Fruit fly (Drosophila melanogaster) whole organism, embryonic: ENCODE data around the gene CG7156.

Experiments used
- Asciz ChIP-seq: fragments of 200-800 bp; sonication (Bioruptor generic); optimal IDR thresholded peaks from 2 replicates; lab custom pipeline; 2017; ENCODE audit warnings: missing biosample characterization, mild to moderate bottlenecking, missing genetic modification characterization, missing genetic modification reagents
- Awh ChIP-seq: fragments of 200-800 bp; sonication (Bioruptor generic); IDR thresholded peaks from 2 replicates; pipeline ENCODE4, ENCODE4 v1.3.6; 2022; ENCODE audit warnings: missing biosample characterization, missing genetic modification characterization
- B-H1 ChIP-seq: fragments of 200-800 bp; sonication (Bioruptor generic); IDR thresholded peaks from 3 replicates; pipeline ENCODE4 v1.3.6; 2022; ENCODE audit warnings: missing biosample characterization, missing genetic modification characterization
- Bdp1 ChIP-seq: fragments of 200-800 bp; sonication (Bioruptor generic); optimal IDR thresholded peaks from 3 replicates; lab custom pipeline; 2016; ENCODE audit warnings: missing biosample characterization, missing genetic modification characterization
- Blimp-1 ChIP-seq: fragments of 200-800 bp; sonication (Bioruptor generic); optimal IDR thresholded peaks from 3 replicates; lab custom pipeline; 2018; ENCODE audit warnings: missing biosample characterization, missing genetic modification characterization, mild to moderate bottlenecking, moderate library complexity, missing genetic modification reagents
- CG14014 ChIP-seq: fragments of 200-800 bp; sonication (Bioruptor generic); IDR thresholded peaks from 2 replicates; pipeline ENCODE4 v1.3.6; 2022; ENCODE audit warnings: missing biosample characterization, missing genetic modification characterization
- CG14860 ChIP-seq: fragments of 200-800 bp; sonication (Bioruptor generic); IDR thresholded peaks from 3 replicates; pipeline ENCODE4 v1.3.6; 2022; ENCODE audit warnings: missing biosample characterization, missing genetic modification characterization; ENCODE audit not compliant: partially characterized antibody
- CG1792 ChIP-seq: fragments of 200-800 bp; sonication (Bioruptor generic); optimal IDR thresholded peaks from 2 replicates; lab custom pipeline; 2016; ENCODE audit warnings: missing biosample characterization, missing genetic modification characterization
- CG2712 ChIP-seq: fragments of 200-800 bp; optimal IDR thresholded peaks from 3 replicates; lab custom pipeline; 2019; ENCODE audit warnings: missing biosample characterization, mild to moderate bottlenecking, missing genetic modification characterization, moderate library complexity
- CG4360 ChIP-seq: fragments of 200-800 bp; sonication (Bioruptor generic); IDR thresholded peaks from 2 replicates; pipeline ENCODE4 v1.3.6; 2022; ENCODE audit warnings: missing biosample characterization, missing genetic modification characterization
- CG4617 ChIP-seq: fragments of 200-800 bp; sonication (Bioruptor generic); optimal IDR thresholded peaks from 3 replicates; lab custom pipeline; 2016; ENCODE audit warnings: missing biosample characterization, missing genetic modification characterization, borderline replicate concordance
- CG4730 ChIP-seq: fragments of 200-800 bp; sonication (Bioruptor generic); IDR thresholded peaks from 2 replicates; pipeline ENCODE4 v1.3.6; 2022; ENCODE audit warnings: missing biosample characterization, missing genetic modification characterization
- CG6683 ChIP-seq: fragments of 200-800 bp; sonication (Bioruptor generic); optimal IDR thresholded peaks from 2 replicates; lab custom pipeline; 2017; ENCODE audit warnings: missing biosample characterization, mild to moderate bottlenecking, missing genetic modification characterization, missing genetic modification reagents
- CG6689 ChIP-seq: fragments of 200-800 bp; sonication (Bioruptor generic); IDR thresholded peaks from 2 replicates; pipeline ENCODE4 v1.3.6; 2022; ENCODE audit warnings: missing biosample characterization, missing genetic modification characterization
- CG7271 ChIP-seq: fragments of 200-800 bp; sonication (Bioruptor generic); optimal IDR thresholded peaks from 2 replicates; lab custom pipeline; 2018; ENCODE audit warnings: missing biosample characterization, mild to moderate bottlenecking, missing genetic modification characterization, moderate library complexity
- CG9797 ChIP-seq: fragments of 200-800 bp; sonication (Bioruptor generic); optimal IDR thresholded peaks from 3 replicates; lab custom pipeline; 2018; ENCODE audit warnings: missing biosample characterization, mild to moderate bottlenecking, missing genetic modification characterization
- CHES-1-like ChIP-seq: fragments of 200-800 bp; sonication (Bioruptor generic); optimal IDR thresholded peaks from 2 replicates; lab custom pipeline; 2016; ENCODE audit warnings: missing biosample characterization, missing genetic modification characterization
- Dbx ChIP-seq: fragments of 200-800 bp; sonication (Bioruptor generic); IDR thresholded peaks from 3 replicates; pipeline ENCODE4 v1.3.6; 2022; ENCODE audit warnings: missing biosample characterization, missing genetic modification characterization
- Ets65A ChIP-seq: fragments of 200-800 bp; sonication (Bioruptor generic); peaks from one replicate; lab custom pipeline; 2016; ENCODE audit warnings: missing biosample characterization, missing genetic modification characterization
- Fer2 ChIP-seq: fragments of 200-800 bp; sonication (Bioruptor generic); optimal IDR thresholded peaks from 2 replicates; lab custom pipeline; 2018; ENCODE audit warnings: missing biosample characterization, mild to moderate bottlenecking, missing genetic modification characterization, moderate library complexity
- H2.0 ChIP-seq: fragments of 200-800 bp; sonication (Bioruptor generic); IDR thresholded peaks from 2 replicates; pipeline ENCODE4 v1.3.6; 2022; ENCODE audit warnings: missing biosample characterization, missing genetic modification characterization
- HmgD ChIP-seq: fragments of 200-800 bp; sonication (Bioruptor generic); optimal IDR thresholded peaks from 3 replicates; lab custom pipeline; 2016; ENCODE audit warnings: missing biosample characterization, missing genetic modification characterization
- Hr51 ChIP-seq, 2 experiments: fragments of 200-800 bp; sonication (Bioruptor generic); optimal IDR thresholded peaks; 2 replicates in 1 of 2; 3 replicates in 1 of 2; lab custom pipeline; 2016 to 2018; ENCODE audit warnings: missing biosample characterization in 2 of 2, missing genetic modification characterization in 2 of 2, mild to moderate bottlenecking in 1 of 2, moderate library complexity in 1 of 2
- NC2β ChIP-seq: fragments of 200-800 bp; sonication (Bioruptor generic); optimal IDR thresholded peaks from 2 replicates; lab custom pipeline; 2016; ENCODE audit warnings: missing biosample characterization, missing genetic modification characterization
- Nf-YC ChIP-seq: fragments of 200-800 bp; optimal IDR thresholded peaks from 3 replicates; lab custom pipeline; 2019; ENCODE audit warnings: missing biosample characterization, mild to moderate bottlenecking, missing genetic modification characterization, moderate library complexity
- Tbp ChIP-seq: fragments of >200 bp; optimal IDR thresholded peaks from 2 replicates; lab custom pipeline; 2018; ENCODE audit warnings: missing biosample characterization, missing genetic modification characterization
- Usf ChIP-seq: fragments of 200-800 bp; sonication (Bioruptor generic); optimal IDR thresholded peaks from 2 replicates; lab custom pipeline; 2017; ENCODE audit warnings: missing genotype, missing biosample characterization, missing genetic modification characterization
- ase ChIP-seq: fragments of 200-800 bp; sonication (Bioruptor generic); IDR thresholded peaks from 3 replicates; pipeline ENCODE4 v1.3.6; 2022; ENCODE audit warnings: missing biosample characterization, missing genetic modification characterization
- bab2 ChIP-seq: fragments of 200-800 bp; sonication (Bioruptor generic); optimal IDR thresholded peaks from 2 replicates; lab custom pipeline; 2016; ENCODE audit warnings: missing biosample characterization, missing genetic modification characterization
- bcd ChIP-seq: fragments of 200-800 bp; sonication (Bioruptor generic); optimal IDR thresholded peaks from 2 replicates; lab custom pipeline; 2017; ENCODE audit warnings: missing biosample characterization, mild to moderate bottlenecking, missing genetic modification characterization
- cas ChIP-seq: fragments of 200-800 bp; sonication (Bioruptor generic); IDR thresholded peaks from 2 replicates; pipeline ENCODE4 v1.3.6; 2022; ENCODE audit warnings: missing biosample characterization, missing genetic modification characterization
- chn ChIP-seq: fragments of 200-800 bp; sonication (Bioruptor generic); optimal IDR thresholded peaks from 2 replicates; lab custom pipeline; 2016; ENCODE audit warnings: missing biosample characterization, missing genetic modification characterization
- croc ChIP-seq: fragments of 200-800 bp; sonication (Bioruptor generic); conservative IDR thresholded peaks from 3 replicates; pipeline ENCODE4 v1.3.6; 2022; ENCODE audit warnings: missing biosample characterization, missing genetic modification characterization
- emc ChIP-seq: fragments of 200-800 bp; sonication (Bioruptor generic); optimal IDR thresholded peaks from 2 replicates; lab custom pipeline; 2016; ENCODE audit warnings: missing biosample characterization, missing genetic modification characterization
- ems ChIP-seq: fragments of 200-800 bp; sonication (Bioruptor generic); optimal IDR thresholded peaks from 3 replicates; lab custom pipeline; 2016; ENCODE audit warnings: missing biosample characterization, missing genetic modification characterization
- fu2 ChIP-seq: fragments of 200-800 bp; sonication (Bioruptor generic); optimal IDR thresholded peaks from 2 replicates; lab custom pipeline; 2016; ENCODE audit warnings: missing biosample characterization, missing genetic modification characterization
- gsb ChIP-seq: fragments of 200-800 bp; sonication (Bioruptor generic); IDR thresholded peaks from 2 replicates; pipeline ENCODE4 v1.3.6; 2022; ENCODE audit warnings: missing biosample characterization, missing genetic modification characterization
- gsb-n ChIP-seq: fragments of 200-800 bp; sonication (Bioruptor generic); optimal IDR thresholded peaks from 3 replicates; lab custom pipeline; 2018; ENCODE audit warnings: missing biosample characterization, mild to moderate bottlenecking, missing genetic modification characterization
- hth ChIP-seq: fragments of >200 bp; optimal IDR thresholded peaks from 2 replicates; lab custom pipeline; 2017; ENCODE audit warnings: inconsistent platforms
- jing ChIP-seq: fragments of 200-800 bp; sonication (Bioruptor generic); optimal IDR thresholded peaks from 2 replicates; lab custom pipeline; 2018; ENCODE audit warnings: missing biosample characterization, mild to moderate bottlenecking, missing genetic modification characterization
- klu ChIP-seq: fragments of 200-800 bp; sonication (Bioruptor generic); IDR thresholded peaks from 2 replicates; pipeline ENCODE4 v1.3.6; 2022; ENCODE audit warnings: missing biosample characterization, missing genetic modification characterization
- mld ChIP-seq: fragments of 200-800 bp; sonication (Bioruptor generic); IDR thresholded peaks from 3 replicates; pipeline ENCODE4 v1.3.6; 2022; ENCODE audit warnings: missing biosample characterization, missing genetic modification characterization; ENCODE audit not compliant: partially characterized antibody
- ranshi ChIP-seq: fragments of 200-800 bp; sonication (Bioruptor generic); IDR thresholded peaks from 2 replicates; pipeline ENCODE4 v1.3.6; 2022; ENCODE audit warnings: missing biosample characterization, missing genetic modification characterization
- seq ChIP-seq: fragments of 200-800 bp; sonication (Bioruptor generic); IDR thresholded peaks from 2 replicates; pipeline ENCODE4 v1.3.6; 2022; ENCODE audit warnings: missing biosample characterization, missing genetic modification characterization
- sisA ChIP-seq: fragments of 200-800 bp; sonication (Bioruptor generic); IDR thresholded peaks from 2 replicates; pipeline ENCODE4 v1.3.6; 2022; ENCODE audit warnings: missing biosample characterization, missing genetic modification characterization
- so ChIP-seq: fragments of 200-800 bp; sonication (Bioruptor generic); IDR thresholded peaks from 3 replicates; pipeline ENCODE4 v1.3.6; 2022; ENCODE audit warnings: missing biosample characterization, missing genetic modification characterization
- unpg ChIP-seq: fragments of 200-800 bp; sonication (Bioruptor generic); optimal IDR thresholded peaks from 3 replicates; lab custom pipeline; 2018; ENCODE audit warnings: missing biosample characterization, mild to moderate bottlenecking, missing genetic modification characterization, moderate library complexity
- wdn ChIP-seq: fragments of 200-800 bp; sonication (Bioruptor generic); IDR thresholded peaks from 2 replicates; pipeline ENCODE4 v1.3.6; 2022; ENCODE audit warnings: missing biosample characterization, missing genetic modification characterization
- wek ChIP-seq: fragments of 200-800 bp; sonication (Bioruptor generic); optimal IDR thresholded peaks from 3 replicates; lab custom pipeline; 2018; ENCODE audit warnings: missing biosample characterization, mild to moderate bottlenecking, missing genetic modification characterization, moderate library complexity
- wor ChIP-seq: fragments of 200-800 bp; sonication (Bioruptor generic); IDR thresholded peaks from 2 replicates; pipeline ENCODE4 v1.3.6; 2022; ENCODE audit warnings: missing biosample characterization, missing genetic modification characterization
- yki ChIP-seq: fragments of >200 bp; optimal IDR thresholded peaks from 3 replicates; lab custom pipeline; 2018
- zen ChIP-seq: fragments of 200-800 bp; sonication (Bioruptor generic); optimal IDR thresholded peaks from 3 replicates; lab custom pipeline; 2018; ENCODE audit warnings: missing biosample characterization, mild to moderate bottlenecking, missing genetic modification characterization, moderate library complexity

CG7156 gene

DNA sequence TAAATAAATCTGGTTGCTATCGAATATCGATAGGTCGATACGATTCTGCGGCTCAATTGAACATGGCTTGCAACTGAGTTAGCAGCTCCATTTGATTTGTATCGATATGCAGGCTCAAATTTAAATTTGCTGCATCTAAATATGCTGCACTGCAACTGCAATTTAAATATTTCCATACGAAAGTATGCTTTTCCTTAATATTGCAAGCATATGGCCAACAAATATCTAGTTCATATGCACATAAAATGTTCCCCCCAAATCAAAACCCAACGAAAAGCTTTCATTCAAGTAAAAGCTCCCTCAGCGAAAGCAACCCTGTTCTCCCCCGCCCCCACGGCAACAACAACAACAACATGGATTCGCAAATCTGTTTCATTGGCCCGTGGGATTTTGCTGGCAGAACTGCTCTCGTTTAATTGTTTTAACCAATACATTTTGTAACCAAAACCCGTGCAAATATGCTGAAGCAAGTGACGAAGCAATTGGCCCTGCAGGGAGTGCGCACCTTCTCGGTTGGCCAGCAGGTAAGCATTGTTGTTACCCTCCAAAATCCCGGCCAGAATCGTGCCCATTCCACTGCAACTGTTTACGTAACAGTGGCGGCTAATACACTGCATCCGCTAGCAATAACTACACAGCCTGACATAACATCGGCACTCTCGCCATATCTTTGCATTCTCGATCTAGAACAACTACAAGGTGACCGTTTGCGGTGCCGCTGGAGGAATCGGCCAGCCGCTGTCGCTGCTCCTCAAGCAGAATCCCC is 15.7 kb downstream of the CG7156 start, which contains the start of the genes CG7168 and Mdh2 (continued):
- peak; percentile 2 for TF ChIP-seq HmgD (GFP tag; lab: Kevin White, UChicago)
- no peak for TF ChIP-seq wek (GFP tag; lab: Kevin White, UChicago)
- TF ChIP-seq chn (GFP tag; lab: Kevin White, UChicago) = peak; percentile 9
- peak; percentile 73; the same call in 2 of the 3 replicates for TF ChIP-seq mld
- peak; percentile 30; the same call in 1 of the 2 replicates for TF ChIP-seq klu (GFP tag; lab: Robert Waterston, UW)
- TF ChIP-seq seq (GFP tag; lab: Robert Waterston, UW) = no peak
- TF ChIP-seq Nf-YC (tag; lab: Kevin White, UChicago) = peak; percentile 83
- TF ChIP-seq wdn (GFP tag; lab: Robert Waterston, UW) = no peak
- TF ChIP-seq croc = no peak
- TF ChIP-seq NC2β = peak; percentile 16
- TF ChIP-seq Fer2 = no peak
- no peak for TF ChIP-seq yki
- no peak for TF ChIP-seq sisA (GFP tag; lab: Robert Waterston, UW)
- TF ChIP-seq Hr51 (GFP tag; optimal IDR thresholded peaks at IDR 0.05; lab: Kevin White, UChicago) = no peak
- TF ChIP-seq emc (GFP tag; lab: Kevin White, UChicago) = no peak
- no peak for TF ChIP-seq CG1792 (GFP tag; lab: Kevin White, UChicago)
- no peak for TF ChIP-seq H2.0 (GFP tag; lab: Robert Waterston, UW)
- no peak for TF ChIP-seq hth (lab: Kevin White, UChicago)
- no peak for TF ChIP-seq CG6689 (GFP tag; lab: Robert Waterston, UW)
- no peak for TF ChIP-seq Usf (GFP tag; lab: Kevin White, UChicago)
- no peak for TF ChIP-seq ase
- no peak for TF ChIP-seq so (GFP tag; lab: Robert Waterston, UW)
- no peak for TF ChIP-seq Bdp1 (GFP tag; lab: Kevin White, UChicago)
- TF ChIP-seq CG6683 (GFP tag; lab: Kevin White, UChicago) = no peak
- no peak for TF ChIP-seq cas (GFP tag; lab: Robert Waterston, UW)
- no peak for TF ChIP-seq zen (tag; lab: Kevin White, UChicago)
- no peak for TF ChIP-seq fu2 (GFP tag; lab: Kevin White, UChicago)
- no peak for TF ChIP-seq Tbp (GFP tag; lab: Kevin White, UChicago)
- TF ChIP-seq Blimp-1 (GFP tag; lab: Kevin White, UChicago) = no peak
- TF ChIP-seq gsb-n (tag; lab: Kevin White, UChicago) = no peak
- TF ChIP-seq Asciz (GFP tag; lab: Kevin White, UChicago) = no peak
- TF ChIP-seq ranshi (GFP tag; lab: Robert Waterston, UW) = no peak
- peak; percentile 92 for TF ChIP-seq CG4360 (GFP tag; lab: Robert Waterston, UW)
- TF ChIP-seq bcd (GFP tag; lab: Kevin White, UChicago) = peak; percentile 16
- TF ChIP-seq CG14014 = no peak
- TF ChIP-seq Dbx (GFP tag; lab: Robert Waterston, UW) = no peak
- TF ChIP-seq jing (GFP tag; lab: Kevin White, UChicago) = no peak
- peak; percentile 79 for TF ChIP-seq CG14860 (GFP tag; lab: Robert Waterston, UW)
- no peak for TF ChIP-seq unpg (GFP tag; lab: Kevin White, UChicago)
- TF ChIP-seq B-H1 (GFP tag; lab: Robert Waterston, UW) = no peak
- no peak for TF ChIP-seq Awh (GFP tag; lab: Robert Waterston, UW)
- TF ChIP-seq CG4617 = peak; percentile 30
- no peak for TF ChIP-seq bab2
- TF ChIP-seq gsb (GFP tag; lab: Robert Waterston, UW) = 0 out of 2 replicates have a peak, but pooled peaks have one; percentile 15
- TF ChIP-seq CG7271 (tag; lab: Kevin White, UChicago) = no peak
- no peak for TF ChIP-seq Ets65A (GFP tag; lab: Kevin White, UChicago)
- no peak for TF ChIP-seq ems
- TF ChIP-seq CG2712 (tag; lab: Kevin White, UChicago) = peak; percentile 13
- TF ChIP-seq CG9797 (GFP tag; lab: Kevin White, UChicago) = peak; percentile 30
- peak; percentile 36 for TF ChIP-seq CHES-1-like (GFP tag; lab: Kevin White, UChicago)
- TF ChIP-seq CG4730 (GFP tag; lab: Robert Waterston, UW) = no peak
- no peak for TF ChIP-seq wor
